Fruit fly (Drosophila melanogaster) whole organism, embryonic: ENCODE measurements around the gene CG4702.

ENCODE experiments used
- BEAF-32 ChIP-seq: fragments of 200-800 bp; sonication (Bioruptor generic); optimal IDR thresholded peaks from 3 replicates; lab custom pipeline; 2017; ENCODE audit warnings: missing biosample characterization, missing genetic modification characterization, mild to moderate bottlenecking, moderate library complexity, missing genetic modification reagents
- CG10209 ChIP-seq: fragments of 200-800 bp; sonication (Bioruptor generic); optimal IDR thresholded peaks from 3 replicates; lab custom pipeline; 2017; ENCODE audit warnings: missing biosample characterization, mild to moderate bottlenecking, missing genetic modification characterization, missing genetic modification reagents
- CG10654 ChIP-seq: fragments of 200-800 bp; sonication (Bioruptor generic); optimal IDR thresholded peaks from 2 replicates; lab custom pipeline; 2016; ENCODE audit warnings: missing biosample characterization, missing genetic modification characterization
- CG12104 ChIP-seq: fragments of 200-800 bp; sonication (Bioruptor generic); optimal IDR thresholded peaks from 3 replicates; lab custom pipeline; 2016; ENCODE audit warnings: missing biosample characterization, missing genetic modification characterization
- CG12236 ChIP-seq: fragments of 200-800 bp; sonication (Bioruptor generic); optimal IDR thresholded peaks from 2 replicates; lab custom pipeline; 2016; ENCODE audit warnings: missing biosample characterization, missing genetic modification characterization
- CG12942 ChIP-seq: fragments of 200-800 bp; sonication (Bioruptor generic); optimal IDR thresholded peaks from 3 replicates; lab custom pipeline; 2016; ENCODE audit warnings: missing biosample characterization, missing genetic modification characterization
- CG15479 ChIP-seq: fragments of 200-800 bp; sonication (Bioruptor generic); optimal IDR thresholded peaks from 3 replicates; lab custom pipeline; 2019; ENCODE audit warnings: missing biosample characterization, mild to moderate bottlenecking, missing genetic modification characterization, moderate library complexity
- CG15514 ChIP-seq: fragments of 200-800 bp; sonication (Bioruptor generic); optimal IDR thresholded peaks from 3 replicates; lab custom pipeline; 2017; ENCODE audit warnings: missing biosample characterization, missing genetic modification characterization, mild to moderate bottlenecking, moderate library complexity, missing genetic modification reagents
- CG15696 ChIP-seq: fragments of 200-800 bp; sonication (Bioruptor generic); optimal IDR thresholded peaks from 2 replicates; lab custom pipeline; 2019; ENCODE audit warnings: missing biosample characterization, mild to moderate bottlenecking, missing genetic modification characterization, moderate library complexity
- CG17361 ChIP-seq: fragments of 200-800 bp; sonication (Bioruptor generic); IDR thresholded peaks from 3 replicates; pipeline ENCODE4 v1.3.6; 2022; ENCODE audit warnings: missing biosample characterization, missing genetic modification characterization
- CG1792 ChIP-seq: fragments of 200-800 bp; sonication (Bioruptor generic); optimal IDR thresholded peaks from 2 replicates; lab custom pipeline; 2016; ENCODE audit warnings: missing biosample characterization, missing genetic modification characterization
- CG18262 ChIP-seq: fragments of 200-800 bp; optimal IDR thresholded peaks from 3 replicates; lab custom pipeline; 2019; ENCODE audit warnings: missing biosample characterization, mild to moderate bottlenecking, missing genetic modification characterization, moderate library complexity
- CG18599 ChIP-seq: fragments of 200-800 bp; sonication (Bioruptor generic); optimal IDR thresholded peaks from 3 replicates; lab custom pipeline; 2017; ENCODE audit warnings: missing biosample characterization, missing genetic modification characterization, mild to moderate bottlenecking, moderate library complexity, missing genetic modification reagents
- CG30431 ChIP-seq: fragments of 200-800 bp; sonication (Bioruptor generic); optimal IDR thresholded peaks from 2 replicates; lab custom pipeline; 2017; ENCODE audit warnings: missing biosample characterization, missing genetic modification characterization
- CG31441 ChIP-seq: fragments of 200-800 bp; sonication (Bioruptor generic); IDR thresholded peaks from 2 replicates; pipeline ENCODE4 v1.3.6; 2022; ENCODE audit warnings: missing biosample characterization, missing genetic modification characterization
- CG3726 ChIP-seq: fragments of 200-800 bp; sonication (Bioruptor generic); IDR thresholded peaks from 3 replicates; pipeline ENCODE4, ENCODE4 v1.3.6; 2022; ENCODE audit warnings: missing biosample characterization, missing genetic modification characterization
- CG8089 ChIP-seq: fragments of 200-800 bp; sonication (Bioruptor generic); optimal IDR thresholded peaks from 3 replicates; lab custom pipeline; 2016; ENCODE audit warnings: missing biosample characterization, missing genetic modification characterization
- CG8281 ChIP-seq: fragments of 200-800 bp; sonication (Bioruptor generic); optimal IDR thresholded peaks from 2 replicates; lab custom pipeline; 2018; ENCODE audit warnings: missing biosample characterization, mild to moderate bottlenecking, missing genetic modification characterization, moderate library complexity
- CG9727 ChIP-seq: fragments of 200-800 bp; sonication (Bioruptor generic); optimal IDR thresholded peaks from 3 replicates; lab custom pipeline; 2017; ENCODE audit warnings: missing biosample characterization, mild to moderate bottlenecking, missing genetic modification characterization
- Camta ChIP-seq: fragments of 200-800 bp; sonication (Bioruptor generic); optimal IDR thresholded peaks from 2 replicates; lab custom pipeline; 2016; ENCODE audit warnings: missing biosample characterization, missing genetic modification characterization
- CkIIα-i1 ChIP-seq: fragments of 200-800 bp; sonication (Bioruptor generic); IDR thresholded peaks from 2 replicates; pipeline ENCODE4 v1.3.6; 2022; ENCODE audit warnings: missing biosample characterization, missing genetic modification characterization
- D19B ChIP-seq: fragments of 200-800 bp; sonication (Bioruptor generic); optimal IDR thresholded peaks from 2 replicates; lab custom pipeline; 2017; ENCODE audit warnings: missing biosample characterization, mild to moderate bottlenecking, missing genetic modification characterization
- Dad ChIP-seq: fragments of 200-800 bp; sonication (Bioruptor generic); optimal IDR thresholded peaks from 3 replicates; lab custom pipeline; 2016; ENCODE audit warnings: missing biosample characterization, missing genetic modification characterization
- E2f2 ChIP-seq: fragments of 200-800 bp; sonication (Bioruptor generic); IDR thresholded peaks from 2 replicates; pipeline ENCODE4 v1.3.6; 2022; ENCODE audit warnings: missing biosample characterization, missing genetic modification characterization
- HHEX ChIP-seq: fragments of 200-800 bp; sonication (Bioruptor generic); optimal IDR thresholded peaks from 3 replicates; lab custom pipeline; 2017; ENCODE audit warnings: missing biosample characterization, mild to moderate bottlenecking, missing genetic modification characterization, missing genetic modification reagents
- Hmr ChIP-seq: fragments of 200-800 bp; sonication (Bioruptor generic); optimal IDR thresholded peaks from 3 replicates; lab custom pipeline; 2017; ENCODE audit warnings: mild to moderate bottlenecking, missing biosample characterization, missing genetic modification reagents, missing genetic modification characterization
- Sox100B ChIP-seq: fragments of 200-800 bp; sonication (Bioruptor generic); optimal IDR thresholded peaks from 3 replicates; lab custom pipeline; 2018; ENCODE audit warnings: missing biosample characterization, mild to moderate bottlenecking, missing genetic modification characterization
- Trl ChIP-seq, 3 experiments: fragments of >200 bp in 2 of 3; fragments of 200-800 bp in 1 of 3; sonication (Bioruptor generic) in 1 of 3; optimal IDR thresholded peaks; 2 replicates in 1 of 3; 3 replicates in 2 of 3; lab custom pipeline; 2016 to 2017; ENCODE audit warnings: missing biosample characterization in 1 of 3, missing genetic modification characterization in 1 of 3
- ac ChIP-seq: fragments of 200-800 bp; sonication (Bioruptor generic); optimal IDR thresholded peaks from 3 replicates; lab custom pipeline; 2017; ENCODE audit warnings: missing biosample characterization, mild to moderate bottlenecking, missing genetic modification characterization
- ash1 ChIP-seq: fragments of 200-800 bp; sonication (Bioruptor generic); optimal IDR thresholded peaks from 2 replicates; lab custom pipeline; 2018; ENCODE audit warnings: missing biosample characterization, mild to moderate bottlenecking, missing genetic modification characterization
- bsh ChIP-seq, 2 experiments: fragments of 200-800 bp; sonication (Bioruptor generic); optimal IDR thresholded peaks; 2 replicates each; lab custom pipeline; 2017 to 2018; ENCODE audit warnings: mild to moderate bottlenecking in 2 of 2, missing biosample characterization in 2 of 2, missing genetic modification characterization in 2 of 2, moderate library complexity in 1 of 2
- fd102C ChIP-seq: fragments of 200-800 bp; sonication (Bioruptor generic); optimal IDR thresholded peaks from 2 replicates; lab custom pipeline; 2018; ENCODE audit warnings: missing biosample characterization, mild to moderate bottlenecking, missing genetic modification characterization, moderate library complexity
- ftz-f1 ChIP-seq: fragments of 200-800 bp; sonication (Bioruptor generic); optimal IDR thresholded peaks from 2 replicates; lab custom pipeline; 2016; ENCODE audit warnings: missing biosample characterization, missing genetic modification characterization
- gem ChIP-seq: fragments of 200-800 bp; sonication (Bioruptor generic); optimal IDR thresholded peaks from 2 replicates; lab custom pipeline; 2019; ENCODE audit warnings: missing biosample characterization, mild to moderate bottlenecking, missing genetic modification characterization, moderate library complexity
- grau ChIP-seq: fragments of 200-800 bp; optimal IDR thresholded peaks from 3 replicates; lab custom pipeline; 2019; ENCODE audit warnings: missing biosample characterization, mild to moderate bottlenecking, missing genetic modification characterization, moderate library complexity
- hbn ChIP-seq: fragments of 200-800 bp; sonication (Bioruptor generic); IDR thresholded peaks from 2 replicates; pipeline ENCODE4 v1.3.6; 2022; ENCODE audit warnings: missing biosample characterization, missing genetic modification characterization; ENCODE audit not compliant: partially characterized antibody
- jing ChIP-seq: fragments of 200-800 bp; sonication (Bioruptor generic); optimal IDR thresholded peaks from 2 replicates; lab custom pipeline; 2018; ENCODE audit warnings: missing biosample characterization, mild to moderate bottlenecking, missing genetic modification characterization
- lab ChIP-seq: fragments of 200-800 bp; sonication (Bioruptor generic); optimal IDR thresholded peaks from 3 replicates; lab custom pipeline; 2017; ENCODE audit warnings: missing biosample characterization, missing genetic modification characterization, mild to moderate bottlenecking, moderate library complexity, missing genetic modification reagents
- nerfin-2 ChIP-seq: fragments of 200-800 bp; sonication (Bioruptor generic); IDR thresholded peaks from 2 replicates; pipeline ENCODE4 v1.3.6; 2022; ENCODE audit warnings: missing biosample characterization, missing genetic modification characterization; ENCODE audit not compliant: partially characterized antibody
- pho ChIP-seq: fragments of 200-800 bp; sonication (Bioruptor generic); optimal IDR thresholded peaks from 2 replicates; lab custom pipeline; 2016; ENCODE audit warnings: missing biosample characterization, missing genetic modification characterization
- prd ChIP-seq, 3 experiments: fragments of >200 bp in 2 of 3; fragments of 200-800 bp in 1 of 3; sonication (Bioruptor generic) in 1 of 3; optimal IDR thresholded peaks in 2 of 3; IDR thresholded peaks in 1 of 3; 2 replicates in 2 of 3; 3 replicates in 1 of 3; pipeline versions ENCODE4 v1.3.6 to Lab custom; 2017 to 2022; ENCODE audit warnings: missing biosample characterization in 1 of 3, missing genetic modification characterization in 1 of 3
- pzg ChIP-seq: fragments of 200-800 bp; sonication (Bioruptor generic); optimal IDR thresholded peaks from 3 replicates; lab custom pipeline; 2018; ENCODE audit warnings: missing biosample characterization, mild to moderate bottlenecking, missing genetic modification characterization, moderate library complexity
- sens ChIP-seq: fragments of 200-800 bp; sonication (Bioruptor generic); peaks from one replicate; lab custom pipeline; 2016; ENCODE audit warnings: missing biosample characterization, missing genetic modification characterization
- stwl ChIP-seq: fragments of 200-800 bp; sonication (Bioruptor generic); optimal IDR thresholded peaks from 3 replicates; lab custom pipeline; 2018; ENCODE audit warnings: missing biosample characterization, mild to moderate bottlenecking, missing genetic modification characterization, moderate library complexity
- tll ChIP-seq, 2 experiments: fragments of 200-800 bp in 1 of 2; fragments of >200 bp in 1 of 2; sonication (Bioruptor generic) in 1 of 2; optimal IDR thresholded peaks; 2 replicates each; lab custom pipeline; 2017 to 2019; ENCODE audit warnings: missing biosample characterization in 2 of 2, missing genetic modification characterization in 2 of 2, mild to moderate bottlenecking in 1 of 2, moderate library complexity in 1 of 2
- unpg ChIP-seq: fragments of 200-800 bp; sonication (Bioruptor generic); optimal IDR thresholded peaks from 3 replicates; lab custom pipeline; 2018; ENCODE audit warnings: missing biosample characterization, mild to moderate bottlenecking, missing genetic modification characterization, moderate library complexity
- zfh2 ChIP-seq: fragments of 200-800 bp; sonication (Bioruptor generic); optimal IDR thresholded peaks from 2 replicates; lab custom pipeline; 2016; ENCODE audit warnings: missing biosample characterization, missing genetic modification characterization

CG4702 gene

DNA sequence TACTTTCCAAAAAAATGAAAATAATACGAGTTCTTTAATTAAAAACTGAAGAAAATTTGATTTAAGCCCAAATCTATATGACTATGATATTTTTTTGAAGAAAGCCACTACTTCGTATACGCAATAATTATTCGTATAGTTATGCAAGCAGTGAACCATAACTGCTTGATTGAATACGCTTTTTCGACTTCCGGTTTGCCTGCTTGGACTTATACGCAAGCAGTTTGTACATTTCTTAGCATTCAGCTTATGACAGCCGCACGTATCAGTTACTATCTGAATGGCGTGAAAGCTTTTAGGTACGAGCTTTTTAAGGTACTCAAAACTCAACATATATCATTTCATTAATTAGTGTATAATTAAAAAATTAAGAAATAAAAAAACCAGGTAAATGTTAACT, 6.8 kb downstream of the CG4702 start (continued):
- TF ChIP-seq E2f2 (GFP tag; lab: Robert Waterston, UW) (peak; percentile 57), CG12942 (GFP tag; lab: Kevin White, UChicago) (peak; percentile 87), CG17361 (GFP tag; lab: Robert Waterston, UW) (peak; percentile 84), CG1792 (GFP tag; lab: Kevin White, UChicago) (peak; percentile 81), D19B (peak; percentile 77), nerfin-2 (GFP tag; lab: Robert Waterston, UW) (no peak), ftz-f1 (GFP tag; lab: Kevin White, UChicago) (peak; percentile 50), CG15514 (GFP tag; lab: Kevin White, UChicago) (peak; percentile 70), Dad (GFP tag; lab: Kevin White, UChicago) (peak; percentile 88), unpg (peak; percentile 87), bsh (GFP tag; optimal IDR thresholded peaks at IDR 0.05; lab: Kevin White, UChicago) (peak in 1 of 2 experiments; percentile 85), grau (tag; lab: Kevin White, UChicago) (peak; percentile 72), pzg (GFP tag; lab: Kevin White, UChicago) (peak; percentile 27), CkIIα-i1 (GFP tag; lab: Robert Waterston, UW) (peak; percentile 85), Camta (GFP tag; lab: Kevin White, UChicago) (peak; percentile 89), jing (GFP tag; lab: Kevin White, UChicago) (peak; percentile 83), hbn (GFP tag; lab: Robert Waterston, UW) (no peak), Sox100B (GFP tag; lab: Kevin White, UChicago) (peak; percentile 68), CG30431 (GFP tag; lab: Kevin White, UChicago) (peak; percentile 95), CG10654 (peak; percentile 96), CG3726 (GFP tag; lab: Robert Waterston, UW) (peak; percentile 95), BEAF-32 (GFP tag; lab: Kevin White, UChicago) (peak; percentile 3), CG12236 (GFP tag; lab: Kevin White, UChicago) (peak; percentile 81), CG12104 (GFP tag; lab: Kevin White, UChicago) (peak; percentile 80), CG18262 (tag; lab: Kevin White, UChicago) (peak; percentile 67), CG31441 (GFP tag; lab: Robert Waterston, UW) (peak; percentile 77), HHEX (GFP tag; lab: Kevin White, UChicago) (peak; percentile 93), ash1 (GFP tag; lab: Kevin White, UChicago) (peak; percentile 69)

DNA sequence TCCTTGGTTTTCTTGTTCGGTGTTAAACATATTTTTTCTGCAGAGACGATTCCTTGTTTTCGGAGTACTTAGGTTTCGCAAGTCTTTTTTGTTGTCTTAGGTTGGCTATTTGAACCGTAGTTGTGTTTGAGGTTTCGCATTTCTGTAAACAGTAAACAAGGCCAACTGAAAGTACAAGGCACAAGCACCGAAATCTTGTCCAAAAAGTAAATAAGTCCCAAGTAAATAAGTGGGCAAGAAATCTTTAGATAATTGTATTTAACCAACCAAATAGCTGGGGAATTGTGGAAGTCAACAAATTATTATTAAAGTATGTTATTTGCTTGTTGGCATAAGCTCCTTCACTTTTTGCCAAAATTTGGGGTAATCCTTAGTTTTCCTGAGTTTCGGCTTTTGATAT, 14.3 kb downstream of the CG4702 start:
- TF ChIP-seq CG9727 (GFP tag; lab: Kevin White, UChicago) (peak; percentile 39), pho (GFP tag; lab: Kevin White, UChicago) (no peak), tll (GFP tag; optimal IDR thresholded peaks at IDR 0.05; lab: Kevin White, UChicago) (peak in 1 of 2 experiments; percentile 18), gem (tag; lab: Kevin White, UChicago) (peak; percentile 16), CG18599 (GFP tag; lab: Kevin White, UChicago) (peak; percentile 36), fd102C (GFP tag; lab: Kevin White, UChicago) (peak; percentile 89), stwl (tag; lab: Kevin White, UChicago) (no peak), prd (optimal IDR thresholded peaks at IDR 0.05; lab: Kevin White, UChicago) (no peak), prd (GFP tag; IDR thresholded peaks at IDR 0.05; lab: Robert Waterston, UW) (peak; percentile 24; the same call in 1 of the 3 replicates), CG10209 (GFP tag; lab: Kevin White, UChicago) (peak; percentile 19), ac (peak; percentile 33), lab (GFP tag; lab: Kevin White, UChicago) (peak; percentile 22), zfh2 (no peak), CG8281 (tag; lab: Kevin White, UChicago) (no peak), Trl (optimal IDR thresholded peaks at IDR 0.05; lab: Kevin White, UChicago) (no peak), Trl (GFP tag; optimal IDR thresholded peaks at IDR 0.05; lab: Kevin White, UChicago) (peak; percentile 16), CG15696 (peak; percentile 75), sens (GFP tag; lab: Kevin White, UChicago) (peak; percentile 82), CG8089 (GFP tag; lab: Kevin White, UChicago) (no peak), CG15479 (GFP tag; lab: Kevin White, UChicago) (peak; percentile 38), Hmr (peak; percentile 19)
